Worm (Caenorhabditis elegans): Measurements from ENCODE around the gene gcy-6.
A peak's percentile ranks its signal among the peaks of the same experiment; 100 is the strongest.

ce11 chrV:10352928-10353427 lies 39.1 kb upstream of the gcy-6 start, which contains the start of gene nol-56:
- TF ChIP-seq dao-5 (tag; optimal IDR thresholded peaks at IDR 0.05) (no peak), him-1 (tag; optimal IDR thresholded peaks at IDR 0.05) (peak; percentile 28)
